Fruit fly (Drosophila melanogaster): ENCODE data around the gene CG33169.
A peak's percentile ranks its signal among the peaks of the same experiment; 100 is the strongest.

The CG33169 gene

DNA sequence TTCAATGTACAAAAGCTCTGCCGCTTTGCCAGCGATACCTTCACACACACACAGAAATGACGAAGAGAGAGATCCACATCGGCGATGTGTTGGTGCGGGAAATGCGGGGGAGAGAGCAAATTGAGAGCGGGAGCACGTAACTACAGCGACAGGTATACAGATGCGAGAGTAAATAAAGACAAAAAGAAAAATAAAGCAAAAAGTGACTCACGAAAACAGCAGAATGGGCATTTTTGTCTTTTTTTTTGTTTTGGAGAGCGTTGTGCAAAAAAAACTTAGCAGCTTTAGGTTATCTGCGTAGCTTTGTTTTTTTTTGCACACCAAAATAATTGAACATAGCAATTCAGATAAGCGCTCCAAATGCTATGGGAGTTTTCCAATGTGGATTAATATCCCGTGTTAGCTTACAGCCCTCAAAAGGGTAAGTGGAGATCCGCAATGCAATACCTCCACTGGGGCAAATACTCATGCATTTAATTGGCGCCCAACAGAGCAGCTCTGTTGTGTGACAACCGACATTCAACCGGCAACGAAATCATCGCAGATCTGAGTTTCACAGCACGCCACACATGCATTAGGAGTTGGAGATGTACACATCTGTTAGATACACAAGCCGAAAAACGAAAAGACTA, 41.0 kb upstream of the CG33169 start (continued):
- TF ChIP-seq twi (tag; optimal IDR thresholded peaks at IDR 0.05), result no peak
- TF ChIP-seq CG31441 (GFP tag; IDR thresholded peaks at IDR 0.05), result no peak
- TF ChIP-seq Dip2 (GFP tag; IDR thresholded peaks at IDR 0.05), result no peak
- no peak for TF ChIP-seq Eip74EF (GFP tag; optimal IDR thresholded peaks at IDR 0.05)
- no peak for TF ChIP-seq CG8924 (tag; optimal IDR thresholded peaks at IDR 0.05)
- peak; percentile 87 to 97 for TF ChIP-seq Trl (optimal IDR thresholded peaks at IDR 0.05)
- peak; percentile 33 for TF ChIP-seq Trl (GFP tag; optimal IDR thresholded peaks at IDR 0.05)
- TF ChIP-seq Fer3 (tag; optimal IDR thresholded peaks at IDR 0.05), result no peak
- TF ChIP-seq CG2889 (GFP tag; IDR thresholded peaks at IDR 0.05), result no peak
- no peak for TF ChIP-seq HmgD (GFP tag; optimal IDR thresholded peaks at IDR 0.05)
- TF ChIP-seq dmrt99B (tag; optimal IDR thresholded peaks at IDR 0.05), result no peak
- no peak for TF ChIP-seq Hr78 (GFP tag; optimal IDR thresholded peaks at IDR 0.05)
- TF ChIP-seq ems (GFP tag; optimal IDR thresholded peaks at IDR 0.05), result no peak
- TF ChIP-seq CG4360 (GFP tag; IDR thresholded peaks at IDR 0.05), result no peak
- TF ChIP-seq GATAe (GFP tag; conservative IDR thresholded peaks at IDR 0.05), result no peak
- TF ChIP-seq sob (GFP tag; IDR thresholded peaks at IDR 0.05), result peak; percentile 22; the same call in 1 of the 2 replicates
- TF ChIP-seq E2f2 (GFP tag; IDR thresholded peaks at IDR 0.05), result no peak
- peak; percentile 30 for TF ChIP-seq CG13894 (tag; optimal IDR thresholded peaks at IDR 0.05)
- no peak for TF ChIP-seq Hr51 (GFP tag; optimal IDR thresholded peaks at IDR 0.05)
- peak; percentile 87; the same call in 2 of the 4 replicates for TF ChIP-seq chinmo (GFP tag; IDR thresholded peaks at IDR 0.05; ENCODE audit: partially characterized antibody)
- TF ChIP-seq eve (GFP tag; optimal IDR thresholded peaks at IDR 0.05), result no peak
- peak; percentile 22 for TF ChIP-seq CG13624 (GFP tag; optimal IDR thresholded peaks at IDR 0.05)
- TF ChIP-seq hbn (GFP tag; IDR thresholded peaks at IDR 0.05; ENCODE audit: partially characterized antibody), result no peak
- peak; percentile 38; the same call in 1 of the 3 replicates for TF ChIP-seq Dbx (GFP tag; IDR thresholded peaks at IDR 0.05)
- TF ChIP-seq Hr3 (GFP tag; optimal IDR thresholded peaks at IDR 0.05), result no peak
- TF ChIP-seq gsb (GFP tag; IDR thresholded peaks at IDR 0.05), result no peak
- no peak for TF ChIP-seq danr (GFP tag; IDR thresholded peaks at IDR 0.05)
- peak; percentile 18 for TF ChIP-seq scrt (GFP tag; optimal IDR thresholded peaks at IDR 0.05)
- no peak for TF ChIP-seq ro (GFP tag; IDR thresholded peaks at IDR 0.05)
- no peak for TF ChIP-seq Dek (tag; optimal IDR thresholded peaks at IDR 0.05)
- TF ChIP-seq Dfd (GFP tag; optimal IDR thresholded peaks at IDR 0.05), result no peak
- TF ChIP-seq wdn (GFP tag; IDR thresholded peaks at IDR 0.05), result no peak
- no peak for TF ChIP-seq Hand (GFP tag; optimal IDR thresholded peaks at IDR 0.05)
- TF ChIP-seq org-1 (GFP tag; optimal IDR thresholded peaks at IDR 0.05), result no peak
- TF ChIP-seq da (GFP tag; optimal IDR thresholded peaks at IDR 0.05), result no peak
- no peak for TF ChIP-seq CG4404 (GFP tag; IDR thresholded peaks at IDR 0.05)
- TF ChIP-seq CG16813 (GFP tag; IDR thresholded peaks at IDR 0.05; ENCODE audit: partially characterized antibody), result no peak
- no peak for TF ChIP-seq Myb (GFP tag; optimal IDR thresholded peaks at IDR 0.05)
- TF ChIP-seq CG14441 (GFP tag; IDR thresholded peaks at IDR 0.05), result no peak
- no peak for TF ChIP-seq CG10274 (GFP tag; optimal IDR thresholded peaks at IDR 0.05)
- TF ChIP-seq CG7372 (GFP tag; IDR thresholded peaks at IDR 0.05), result no peak
- no peak for TF ChIP-seq ewg (GFP tag; optimal IDR thresholded peaks at IDR 0.05)
- no peak for TF ChIP-seq CG15269 (tag; optimal IDR thresholded peaks at IDR 0.05)
- TF ChIP-seq CG13287 (GFP tag; IDR thresholded peaks at IDR 0.05; ENCODE audit: partially characterized antibody), result peak; percentile 40; the same call in 1 of the 2 replicates
- TF ChIP-seq E2f1 (GFP tag; IDR thresholded peaks at IDR 0.05), result no peak
- no peak for TF ChIP-seq CG3726 (GFP tag; IDR thresholded peaks at IDR 0.05)
- TF ChIP-seq gt (GFP tag; IDR thresholded peaks at IDR 0.05), result no peak
- no peak for TF ChIP-seq cato (GFP tag; optimal IDR thresholded peaks at IDR 0.05; ENCODE audit: borderline replicate concordance)
- no peak for TF ChIP-seq CG3065 (GFP tag; optimal IDR thresholded peaks at IDR 0.05)
- no peak for TF ChIP-seq psq (GFP tag; optimal IDR thresholded peaks at IDR 0.05)
